Fruit fly (Drosophila melanogaster) whole organism, embryonic: ENCODE measurements around the gene CG9302.
A peak's percentile ranks its signal among the peaks of the same experiment; 100 is the strongest.

Experiments used
- CG10979 ChIP-seq: fragments of 200-800 bp; sonication (Bioruptor generic); optimal IDR thresholded peaks from 2 replicates; lab custom pipeline; 2018; ENCODE audit warnings: missing biosample characterization, mild to moderate bottlenecking, missing genetic modification characterization, moderate library complexity
- CG11093 ChIP-seq: fragments of 200-800 bp; sonication (Bioruptor generic); IDR thresholded peaks from 3 replicates; pipeline ENCODE4 v1.3.6; 2022; ENCODE audit warnings: missing biosample characterization, missing genetic modification characterization
- CG11696 ChIP-seq: fragments of 200-800 bp; sonication (Bioruptor generic); IDR thresholded peaks from 2 replicates; pipeline ENCODE4 v1.3.6; 2022; ENCODE audit warnings: missing biosample characterization, missing genetic modification characterization
- CG12942 ChIP-seq: fragments of 200-800 bp; sonication (Bioruptor generic); optimal IDR thresholded peaks from 3 replicates; lab custom pipeline; 2016; ENCODE audit warnings: missing biosample characterization, missing genetic modification characterization
- CG13775 ChIP-seq: fragments of 200-800 bp; sonication (Bioruptor generic); optimal IDR thresholded peaks from 3 replicates; lab custom pipeline; 2017; ENCODE audit warnings: missing biosample characterization, mild to moderate bottlenecking, missing genetic modification characterization
- CG14014 ChIP-seq: fragments of 200-800 bp; sonication (Bioruptor generic); IDR thresholded peaks from 2 replicates; pipeline ENCODE4 v1.3.6; 2022; ENCODE audit warnings: missing biosample characterization, missing genetic modification characterization
- CG15269 ChIP-seq: fragments of 200-800 bp; sonication (Bioruptor generic); optimal IDR thresholded peaks from 2 replicates; lab custom pipeline; 2018; ENCODE audit warnings: missing biosample characterization, mild to moderate bottlenecking, missing genetic modification characterization, moderate library complexity
- CG30431 ChIP-seq: fragments of 200-800 bp; sonication (Bioruptor generic); optimal IDR thresholded peaks from 2 replicates; lab custom pipeline; 2017; ENCODE audit warnings: missing biosample characterization, missing genetic modification characterization
- CG31365 ChIP-seq: fragments of 200-800 bp; sonication (Bioruptor generic); optimal IDR thresholded peaks from 2 replicates; lab custom pipeline; 2018; ENCODE audit warnings: missing biosample characterization, mild to moderate bottlenecking, missing genetic modification characterization
- CG31441 ChIP-seq: fragments of 200-800 bp; sonication (Bioruptor generic); IDR thresholded peaks from 2 replicates; pipeline ENCODE4 v1.3.6; 2022; ENCODE audit warnings: missing biosample characterization, missing genetic modification characterization
- CG32767 ChIP-seq: fragments of 200-800 bp; sonication (Bioruptor generic); IDR thresholded peaks from 2 replicates; pipeline ENCODE4 v1.3.6; 2022; ENCODE audit warnings: missing biosample characterization, missing genetic modification characterization
- CG4820 ChIP-seq: fragments of 200-800 bp; sonication (Bioruptor generic); optimal IDR thresholded peaks from 3 replicates; lab custom pipeline; 2016; ENCODE audit warnings: missing biosample characterization, missing genetic modification characterization
- CG6654 ChIP-seq: fragments of 200-800 bp; sonication (Bioruptor generic); optimal IDR thresholded peaks from 2 replicates; lab custom pipeline; 2017; ENCODE audit warnings: missing biosample characterization, mild to moderate bottlenecking, missing genetic modification characterization
- CG7271 ChIP-seq: fragments of 200-800 bp; sonication (Bioruptor generic); optimal IDR thresholded peaks from 2 replicates; lab custom pipeline; 2018; ENCODE audit warnings: missing biosample characterization, mild to moderate bottlenecking, missing genetic modification characterization, moderate library complexity
- CG8281 ChIP-seq: fragments of 200-800 bp; sonication (Bioruptor generic); optimal IDR thresholded peaks from 2 replicates; lab custom pipeline; 2018; ENCODE audit warnings: missing biosample characterization, mild to moderate bottlenecking, missing genetic modification characterization, moderate library complexity
- CG8924 ChIP-seq: fragments of 200-800 bp; optimal IDR thresholded peaks from 3 replicates; lab custom pipeline; 2019; ENCODE audit warnings: missing biosample characterization, mild to moderate bottlenecking, missing genetic modification characterization, moderate library complexity
- CG9797 ChIP-seq: fragments of 200-800 bp; sonication (Bioruptor generic); optimal IDR thresholded peaks from 3 replicates; lab custom pipeline; 2018; ENCODE audit warnings: missing biosample characterization, mild to moderate bottlenecking, missing genetic modification characterization
- CHES-1-like ChIP-seq: fragments of 200-800 bp; sonication (Bioruptor generic); optimal IDR thresholded peaks from 2 replicates; lab custom pipeline; 2016; ENCODE audit warnings: missing biosample characterization, missing genetic modification characterization
- D ChIP-seq, 2 experiments: fragments of 200-800 bp in 1 of 2; fragments of >200 bp in 1 of 2; sonication (Bioruptor generic) in 1 of 2; optimal IDR thresholded peaks; 2 replicates in 1 of 2; 3 replicates in 1 of 2; lab custom pipeline; 2017; ENCODE audit warnings: mild to moderate bottlenecking in 1 of 2, missing biosample characterization in 1 of 2, missing genetic modification characterization in 1 of 2, missing genetic modification reagents in 1 of 2
- Dek ChIP-seq: fragments of 200-800 bp; sonication (Bioruptor generic); optimal IDR thresholded peaks from 3 replicates; lab custom pipeline; 2019; ENCODE audit warnings: missing biosample characterization, mild to moderate bottlenecking, missing genetic modification characterization, moderate library complexity
- Dref ChIP-seq: fragments of 200-800 bp; sonication (Bioruptor generic); IDR thresholded peaks from 2 replicates; pipeline ENCODE4 v1.3.6; 2022; ENCODE audit warnings: missing biosample characterization, missing genetic modification characterization
- ERR ChIP-seq: fragments of 200-800 bp; sonication (Bioruptor generic); optimal IDR thresholded peaks from 2 replicates; lab custom pipeline; 2016; ENCODE audit warnings: missing biosample characterization, missing genetic modification characterization
- Lhr ChIP-seq: fragments of 200-800 bp; sonication (Bioruptor generic); optimal IDR thresholded peaks from 3 replicates; lab custom pipeline; 2017; ENCODE audit warnings: mild to moderate bottlenecking, missing biosample characterization, missing genetic modification reagents, missing genetic modification characterization
- Med ChIP-seq: fragments of 200-800 bp; sonication (Bioruptor generic); peaks from one replicate; lab custom pipeline; 2016; ENCODE audit warnings: missing biosample characterization, missing genetic modification characterization, mild to moderate bottlenecking, inconsistent platforms, moderate library complexity
- Oli ChIP-seq: fragments of 200-800 bp; sonication (Bioruptor generic); optimal IDR thresholded peaks from 2 replicates; lab custom pipeline; 2018; ENCODE audit warnings: missing biosample characterization, mild to moderate bottlenecking, missing genetic modification characterization, moderate library complexity
- Rfx ChIP-seq: fragments of 200-800 bp; sonication (Bioruptor generic); IDR thresholded peaks from 2 replicates; pipeline ENCODE4 v1.3.6; 2022; ENCODE audit warnings: missing biosample characterization, missing genetic modification characterization
- Sin3A ChIP-seq: fragments of >200 bp; optimal IDR thresholded peaks from 2 replicates; lab custom pipeline; 2018
- Xbp1 ChIP-seq: fragments of 200-800 bp; sonication (Bioruptor generic); optimal IDR thresholded peaks from 3 replicates; lab custom pipeline; 2016; ENCODE audit warnings: missing biosample characterization, mild to moderate bottlenecking, missing genetic modification characterization
- abd-A ChIP-seq: fragments of 200-800 bp; sonication (Bioruptor generic); optimal IDR thresholded peaks from 3 replicates; lab custom pipeline; 2019; ENCODE audit warnings: missing biosample characterization, mild to moderate bottlenecking, missing genetic modification characterization, moderate library complexity
- al ChIP-seq: fragments of 200-800 bp; sonication (Bioruptor generic); IDR thresholded peaks from 2 replicates; pipeline ENCODE4 v1.3.6; 2022; ENCODE audit warnings: missing biosample characterization, missing genetic modification characterization
- bsh ChIP-seq, 2 experiments: fragments of 200-800 bp; sonication (Bioruptor generic); optimal IDR thresholded peaks; 2 replicates each; lab custom pipeline; 2017 to 2018; ENCODE audit warnings: mild to moderate bottlenecking in 2 of 2, missing biosample characterization in 2 of 2, missing genetic modification characterization in 2 of 2, moderate library complexity in 1 of 2
- btn ChIP-seq: fragments of 200-800 bp; sonication (Bioruptor generic); optimal IDR thresholded peaks from 2 replicates; lab custom pipeline; 2016; ENCODE audit warnings: missing biosample characterization, missing genetic modification characterization
- chif ChIP-seq, 2 experiments: fragments of 200-800 bp; sonication (Bioruptor generic); optimal IDR thresholded peaks; 3 replicates each; lab custom pipeline; 2016; ENCODE audit warnings: missing biosample characterization in 2 of 2, missing genetic modification characterization in 2 of 2
- crol ChIP-seq: fragments of 200-800 bp; sonication (Bioruptor generic); IDR thresholded peaks from 2 replicates; pipeline ENCODE4 v1.3.6; 2022; ENCODE audit warnings: missing biosample characterization, missing genetic modification characterization
- dmrt11E ChIP-seq: fragments of 200-800 bp; sonication (Bioruptor generic); optimal IDR thresholded peaks from 3 replicates; lab custom pipeline; 2018; ENCODE audit warnings: missing biosample characterization, mild to moderate bottlenecking, missing genetic modification characterization, moderate library complexity
- fu2 ChIP-seq: fragments of 200-800 bp; sonication (Bioruptor generic); optimal IDR thresholded peaks from 2 replicates; lab custom pipeline; 2016; ENCODE audit warnings: missing biosample characterization, missing genetic modification characterization
- her ChIP-seq: fragments of 200-800 bp; sonication (Bioruptor generic); optimal IDR thresholded peaks from 2 replicates; lab custom pipeline; 2016; ENCODE audit warnings: missing biosample characterization, missing genetic modification characterization
- jumu ChIP-seq: fragments of 200-800 bp; sonication (Bioruptor generic); optimal IDR thresholded peaks from 3 replicates; lab custom pipeline; 2016; ENCODE audit warnings: missing biosample characterization, missing genetic modification characterization
- kah ChIP-seq: fragments of 200-800 bp; sonication (Bioruptor generic); optimal IDR thresholded peaks from 2 replicates; lab custom pipeline; 2018; ENCODE audit warnings: missing biosample characterization, mild to moderate bottlenecking, missing genetic modification characterization
- kay ChIP-seq: fragments of 200-800 bp; sonication (Bioruptor generic); optimal IDR thresholded peaks from 2 replicates; lab custom pipeline; 2016; ENCODE audit warnings: missing biosample characterization, missing genetic modification characterization
- lab ChIP-seq: fragments of 200-800 bp; sonication (Bioruptor generic); optimal IDR thresholded peaks from 3 replicates; lab custom pipeline; 2017; ENCODE audit warnings: missing biosample characterization, missing genetic modification characterization, mild to moderate bottlenecking, moderate library complexity, missing genetic modification reagents
- lmd ChIP-seq: fragments of 200-800 bp; sonication (Bioruptor generic); IDR thresholded peaks from 2 replicates; pipeline ENCODE4 v1.3.6; 2022; ENCODE audit warnings: missing biosample characterization, missing genetic modification characterization
- org-1 ChIP-seq: fragments of 200-800 bp; sonication (Bioruptor generic); optimal IDR thresholded peaks from 2 replicates; lab custom pipeline; 2017; ENCODE audit warnings: missing biosample characterization, missing genetic modification characterization
- pnt ChIP-seq: fragments of 200-800 bp; sonication (Bioruptor generic); optimal IDR thresholded peaks from 3 replicates; lab custom pipeline; 2016; ENCODE audit warnings: missing biosample characterization, missing genetic modification characterization
- pros ChIP-seq: fragments of 200-800 bp; sonication (Bioruptor generic); optimal IDR thresholded peaks from 3 replicates; lab custom pipeline; 2019; ENCODE audit warnings: missing biosample characterization, mild to moderate bottlenecking, missing genetic modification characterization, moderate library complexity
- rib ChIP-seq: fragments of 200-800 bp; sonication (Bioruptor generic); IDR thresholded peaks from 2 replicates; pipeline ENCODE4 v1.3.6; 2022; ENCODE audit warnings: missing biosample characterization, missing genetic modification characterization
- seq ChIP-seq: fragments of 200-800 bp; sonication (Bioruptor generic); IDR thresholded peaks from 2 replicates; pipeline ENCODE4 v1.3.6; 2022; ENCODE audit warnings: missing biosample characterization, missing genetic modification characterization
- slbo ChIP-seq: fragments of 200-800 bp; sonication (Bioruptor generic); IDR thresholded peaks from 2 replicates; pipeline ENCODE4 v1.3.6; 2022; ENCODE audit warnings: missing biosample characterization, missing genetic modification characterization
- stwl ChIP-seq: fragments of 200-800 bp; sonication (Bioruptor generic); optimal IDR thresholded peaks from 3 replicates; lab custom pipeline; 2018; ENCODE audit warnings: missing biosample characterization, mild to moderate bottlenecking, missing genetic modification characterization, moderate library complexity
- usp ChIP-seq: fragments of >200 bp; optimal IDR thresholded peaks from 2 replicates; lab custom pipeline; 2017; ENCODE audit warnings: missing biosample characterization, missing genetic modification characterization
- zfh2 ChIP-seq: fragments of 200-800 bp; sonication (Bioruptor generic); optimal IDR thresholded peaks from 2 replicates; lab custom pipeline; 2016; ENCODE audit warnings: missing biosample characterization, missing genetic modification characterization

Gene CG9302

DNA sequence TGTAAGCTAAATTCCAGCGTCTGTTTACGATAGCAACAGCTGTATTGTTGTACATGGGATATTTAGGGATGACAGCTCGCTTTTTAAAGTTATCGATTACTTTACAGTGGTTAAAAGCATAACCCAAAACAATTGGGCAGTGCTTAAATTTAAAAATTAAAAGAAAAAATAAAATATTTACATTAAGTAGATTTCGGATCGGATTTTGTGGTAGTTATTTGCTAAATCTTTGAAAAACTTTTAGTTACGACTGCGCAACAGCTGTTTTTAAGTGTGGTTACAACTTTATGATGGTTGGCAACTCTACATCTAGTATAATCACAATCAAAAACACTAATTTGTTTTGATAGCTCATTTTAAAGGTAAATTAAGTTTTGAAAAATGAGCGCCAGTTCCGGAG is 8.9 kb upstream of the CG9302 start, which contains the start of the genes Ing5 and CG7099 (continued):
- TF ChIP-seq pros (GFP tag; lab: Kevin White, UChicago) (no peak), CG13775 (GFP tag; lab: Kevin White, UChicago) (peak; percentile 97), CHES-1-like (peak; percentile 88), slbo (GFP tag; lab: Robert Waterston, UW) (peak; percentile 99), CG11696 (GFP tag; lab: Robert Waterston, UW) (peak; percentile 82), CG15269 (tag; lab: Kevin White, UChicago) (peak; percentile 96), org-1 (peak; percentile 84), Med (GFP tag; lab: Kevin White, UChicago) (peak; percentile 98), zfh2 (peak; percentile 95), pnt (GFP tag; lab: Kevin White, UChicago) (peak; percentile 89), crol (peak; percentile 55), Dek (peak; percentile 94), bsh (GFP tag; optimal IDR thresholded peaks at IDR 0.05; lab: Kevin White, UChicago) (peak; percentile 75 to 97), jumu (GFP tag; lab: Kevin White, UChicago) (peak; percentile 81), ERR (GFP tag; lab: Kevin White, UChicago) (peak; percentile 78), usp (GFP tag; lab: Kevin White, UChicago) (no peak), her (GFP tag; lab: Kevin White, UChicago) (peak; percentile 69), CG6654 (GFP tag; lab: Kevin White, UChicago) (peak; percentile 80), CG8924 (tag; lab: Kevin White, UChicago) (peak; percentile 95), CG4820 (peak; percentile 94), CG9797 (GFP tag; lab: Kevin White, UChicago) (peak; percentile 22), abd-A (tag; lab: Kevin White, UChicago) (no peak), CG14014 (GFP tag; lab: Robert Waterston, UW) (peak; percentile 97), rib (peak; percentile 93), chif (GFP tag; optimal IDR thresholded peaks at IDR 0.05; lab: Kevin White, UChicago) (peak; percentile 86 to 93), kah (GFP tag; lab: Kevin White, UChicago) (peak; percentile 85), CG32767 (peak; percentile 95), CG10979 (peak; percentile 94), Lhr (GFP tag; lab: Kevin White, UChicago) (peak; percentile 88), D (optimal IDR thresholded peaks at IDR 0.05; lab: Kevin White, UChicago) (no peak), D (GFP tag; optimal IDR thresholded peaks at IDR 0.05; lab: Kevin White, UChicago) (peak; percentile 91), Dref (GFP tag; lab: Robert Waterston, UW) (peak; percentile 75), fu2 (GFP tag; lab: Kevin White, UChicago) (peak; percentile 82), lab (GFP tag; lab: Kevin White, UChicago) (peak; percentile 97), btn (GFP tag; lab: Kevin White, UChicago) (peak; percentile 61), CG7271 (peak; percentile 89), Sin3A (no peak), CG8281 (tag; lab: Kevin White, UChicago) (peak; percentile 85), Xbp1 (GFP tag; lab: Kevin White, UChicago) (peak; percentile 99), CG31365 (tag; lab: Kevin White, UChicago) (no peak), Rfx (peak; percentile 98), CG30431 (GFP tag; lab: Kevin White, UChicago) (peak; percentile 94), Oli (tag; lab: Kevin White, UChicago) (peak; percentile 94), CG12942 (GFP tag; lab: Kevin White, UChicago) (peak; percentile 96), dmrt11E (peak; percentile 96), stwl (tag; lab: Kevin White, UChicago) (peak; percentile 92), CG11093 (GFP tag; lab: Robert Waterston, UW) (peak; percentile 95), lmd (peak; percentile 96), al (GFP tag; lab: Robert Waterston, UW) (peak; percentile 97), seq (GFP tag; lab: Robert Waterston, UW) (peak; percentile 92), CG31441 (GFP tag; lab: Robert Waterston, UW) (peak; percentile 98), kay (peak; percentile 93)
